Worm (Caenorhabditis elegans) whole organism, L4/young adult: ENCODE measurements around the gene F56D6.23.

ENCODE experiments used
- W03F9.2 ChIP-seq: fragments of 150-350 bp; optimal IDR thresholded peaks from 2 replicates; lab custom pipeline; 2014; ENCODE audit warnings: missing biosample characterization, missing genetic modification characterization
- dao-5 ChIP-seq: sonication (generic microtip); optimal IDR thresholded peaks from 2 replicates; lab custom pipeline; 2016; ENCODE audit warnings: missing genotype, missing genetic modification characterization, moderate library complexity, missing compliant biosample characterization
- him-1 ChIP-seq: sonication (generic microtip); optimal IDR thresholded peaks from 2 replicates; lab custom pipeline; 2016; ENCODE audit warnings: missing genotype, missing genetic modification reagents, missing genetic modification characterization, missing compliant biosample characterization

DNA sequence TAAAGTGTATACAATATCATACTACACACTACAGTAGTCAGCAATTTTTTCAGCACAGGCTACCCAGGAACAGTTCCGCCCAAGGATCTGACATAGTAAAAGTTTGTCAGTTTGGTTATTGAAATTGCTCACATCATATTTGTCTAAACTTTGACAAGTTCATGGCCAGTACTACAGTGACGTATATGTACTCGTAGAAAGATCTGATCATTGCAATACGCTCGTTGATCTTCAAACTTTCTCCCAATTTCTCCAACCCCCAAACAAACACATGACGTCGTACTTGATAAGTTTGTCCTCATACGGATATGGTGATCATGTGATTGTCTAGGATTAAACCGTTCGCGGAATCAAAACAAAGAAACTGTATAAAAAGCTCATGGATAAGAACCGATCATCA lies 23.5 kb upstream of the F56D6.23 start, which contains the start of gene dct-8:
- TF ChIP-seq W03F9.2 (tag; lab: Kevin White, UChicago) (no peak), him-1 (no peak), dao-5 (tag; lab: Kevin White, UChicago) (no peak)
